Fruit fly (Drosophila melanogaster) whole organism, wandering third instar larva: ENCODE results near the gene CG15773.
A peak's percentile ranks its signal among the peaks of the same experiment; 100 is the strongest.

ENCODE experiments used
- Abd-B ChIP-seq: fragments of >200 bp; optimal IDR thresholded peaks from 2 replicates; lab custom pipeline; 2017; ENCODE audit warnings: missing biosample characterization, missing genetic modification characterization
- CG32264 ChIP-seq: fragments of 200-800 bp; sonication (Bioruptor generic); optimal IDR thresholded peaks from 2 replicates; lab custom pipeline; 2016; ENCODE audit warnings: missing biosample characterization, missing genetic modification characterization
- CG9705 ChIP-seq: fragments of 200-800 bp; sonication (Bioruptor generic); optimal IDR thresholded peaks from 2 replicates; lab custom pipeline; 2018; ENCODE audit warnings: missing biosample characterization, mild to moderate bottlenecking, missing genetic modification characterization
- CrebA ChIP-seq: fragments of 200-800 bp; sonication (Bioruptor generic); optimal IDR thresholded peaks from 2 replicates; lab custom pipeline; 2016; ENCODE audit warnings: missing biosample characterization, mild to moderate bottlenecking, missing genetic modification characterization, borderline replicate concordance
- Dfd ChIP-seq: fragments of >200 bp; optimal IDR thresholded peaks from 2 replicates; lab custom pipeline; 2017; ENCODE audit warnings: missing biosample characterization, missing genetic modification characterization
- Dif ChIP-seq: fragments of 200-275, 200-300 bp; sonication (Bioruptor generic); optimal IDR thresholded peaks from 2 replicates; lab custom pipeline; 2018; ENCODE audit warnings: missing biosample characterization, missing genetic modification characterization; ENCODE audit not compliant: partially characterized antibody
- GATAd ChIP-seq: sonication (Bioruptor generic); optimal IDR thresholded peaks from 2 replicates; lab custom pipeline; 2016; ENCODE audit warnings: missing biosample characterization, missing genetic modification characterization
- HLH106 ChIP-seq: fragments of 200-800 bp; optimal IDR thresholded peaks from 3 replicates; lab custom pipeline; 2019; ENCODE audit warnings: missing biosample characterization, mild to moderate bottlenecking, missing genetic modification characterization, moderate library complexity
- Hnf4 ChIP-seq: fragments of 200-800 bp; sonication (Bioruptor generic); optimal IDR thresholded peaks from 2 replicates; lab custom pipeline; 2016; ENCODE audit warnings: missing biosample characterization, mild to moderate bottlenecking, missing genetic modification characterization
- Hr78 ChIP-seq: fragments of >200 bp; optimal IDR thresholded peaks from 2 replicates; lab custom pipeline; 2017; ENCODE audit warnings: missing biosample characterization, missing genetic modification characterization
- Hr83 ChIP-seq: fragments of 200-300 bp; sonication (Bioruptor generic); optimal IDR thresholded peaks from 2 replicates; lab custom pipeline; 2016; ENCODE audit warnings: missing biosample characterization, mild to moderate bottlenecking, missing genetic modification characterization, moderate library complexity; ENCODE audit not compliant: poor library complexity, severe bottlenecking
- Jra ChIP-seq: sonication (Bioruptor generic); optimal IDR thresholded peaks from 2 replicates; lab custom pipeline; 2016; ENCODE audit warnings: missing biosample characterization, missing genetic modification characterization
- Mio ChIP-seq: sonication (Bioruptor generic); optimal IDR thresholded peaks from 2 replicates; lab custom pipeline; 2016; ENCODE audit warnings: missing biosample characterization, missing genetic modification characterization
- Myc ChIP-seq: fragments of >200 bp; optimal IDR thresholded peaks from 2 replicates; lab custom pipeline; 2017
- N ChIP-seq: fragments of >200 bp; optimal IDR thresholded peaks from 2 replicates; lab custom pipeline; 2018; ENCODE audit warnings: missing biosample characterization, missing external identifiers, missing genetic modification characterization
- OdsH ChIP-seq: fragments of 200-800 bp; sonication (Bioruptor generic); optimal IDR thresholded peaks from 2 replicates; lab custom pipeline; 2016; ENCODE audit warnings: missing biosample characterization, mild to moderate bottlenecking, missing genetic modification characterization
- Rel ChIP-seq, 2 experiments: fragments of 200-800 bp; sonication (Bioruptor generic) in 1 of 2; optimal IDR thresholded peaks; 2 replicates in 1 of 2; 3 replicates in 1 of 2; lab custom pipeline; 2016 to 2019; ENCODE audit warnings: mild to moderate bottlenecking in 2 of 2, missing biosample characterization in 2 of 2, missing genetic modification characterization in 2 of 2, moderate library complexity in 1 of 2
- Sp1 ChIP-seq: fragments of 200-800 bp; sonication (Bioruptor generic); optimal IDR thresholded peaks from 3 replicates; lab custom pipeline; 2019; ENCODE audit warnings: missing biosample characterization, mild to moderate bottlenecking, missing genetic modification characterization, moderate library complexity
- Vsx2 ChIP-seq: fragments of 200-300, 225-300 bp; sonication (Bioruptor generic); optimal IDR thresholded peaks from 2 replicates; lab custom pipeline; 2018; ENCODE audit warnings: missing biosample characterization, missing genetic modification characterization; ENCODE audit not compliant: partially characterized antibody
- br ChIP-seq: fragments of 200-800 bp; sonication (Bioruptor generic); optimal IDR thresholded peaks from 2 replicates; lab custom pipeline; 2016; ENCODE audit warnings: missing biosample characterization, missing genetic modification characterization
- brk ChIP-seq: fragments of 200-800 bp; sonication (Bioruptor generic); optimal IDR thresholded peaks from 2 replicates; lab custom pipeline; 2016; ENCODE audit warnings: missing biosample characterization, mild to moderate bottlenecking, missing genetic modification characterization
- dl ChIP-seq, 2 experiments: fragments of 175-275, 200-275 bp in 1 of 2; fragments of 200-275 bp in 1 of 2; sonication (Bioruptor generic); optimal IDR thresholded peaks; lab custom pipeline; 2018; ENCODE audit warnings: mild to moderate bottlenecking in 2 of 2, missing biosample characterization in 2 of 2, missing genetic modification characterization in 2 of 2, moderate library complexity in 2 of 2; ENCODE audit not compliant: partially characterized antibody in 2 of 2, insufficient read depth in 1 of 2
- dmrt93B ChIP-seq: fragments of 200-800 bp; sonication (Bioruptor generic); optimal IDR thresholded peaks from 2 replicates; lab custom pipeline; 2018; ENCODE audit warnings: missing biosample characterization, mild to moderate bottlenecking, missing genetic modification characterization
- dsf ChIP-seq: sonication (Bioruptor generic); optimal IDR thresholded peaks from 2 replicates; lab custom pipeline; 2016; ENCODE audit warnings: missing biosample characterization, missing genetic modification characterization, borderline replicate concordance
- ey ChIP-seq: fragments of 200-800 bp; sonication (Bioruptor generic); optimal IDR thresholded peaks from 2 replicates; lab custom pipeline; 2016; ENCODE audit warnings: missing biosample characterization, missing genetic modification characterization
- foxo ChIP-seq, 2 experiments: fragments of 200-800 bp; sonication (Bioruptor generic); optimal IDR thresholded peaks; 2 replicates in 1 of 2; 3 replicates in 1 of 2; lab custom pipeline; 2016 to 2017; ENCODE audit warnings: missing biosample characterization in 2 of 2, missing genetic modification characterization in 2 of 2
- fru ChIP-seq: fragments of 200-800 bp; sonication (Bioruptor generic); optimal IDR thresholded peaks from 3 replicates; lab custom pipeline; 2016; ENCODE audit warnings: missing biosample characterization, mild to moderate bottlenecking, missing genetic modification characterization
- h ChIP-seq: fragments of 200-800 bp; sonication (Bioruptor generic); optimal IDR thresholded peaks from 3 replicates; lab custom pipeline; 2016; ENCODE audit warnings: missing biosample characterization, mild to moderate bottlenecking, missing genetic modification characterization
- jim ChIP-seq: fragments of 175-275, 200-325 bp; sonication (Bioruptor generic); optimal IDR thresholded peaks from 2 replicates; lab custom pipeline; 2016; ENCODE audit warnings: missing biosample characterization, mild to moderate bottlenecking, missing genetic modification characterization
- lola ChIP-seq: fragments of >200 bp; optimal IDR thresholded peaks from 2 replicates; lab custom pipeline; 2017; ENCODE audit warnings: missing biosample characterization, missing genetic modification characterization
- pan ChIP-seq: fragments of >200 bp; optimal IDR thresholded peaks from 2 replicates; lab custom pipeline; 2017
- psq ChIP-seq: fragments of 200-800 bp; sonication (Bioruptor generic); optimal IDR thresholded peaks from 3 replicates; lab custom pipeline; 2017; ENCODE audit warnings: missing biosample characterization, mild to moderate bottlenecking, missing genetic modification characterization, moderate library complexity
- rgr ChIP-seq: fragments of 200-800 bp; sonication (Bioruptor generic); optimal IDR thresholded peaks from 3 replicates; lab custom pipeline; 2016; ENCODE audit warnings: missing biosample characterization, mild to moderate bottlenecking, missing genetic modification characterization
- sage ChIP-seq: fragments of 200-800 bp; sonication (Bioruptor generic); optimal IDR thresholded peaks from 2 replicates; lab custom pipeline; 2016; ENCODE audit warnings: missing biosample characterization, mild to moderate bottlenecking, missing genetic modification characterization
- sv ChIP-seq: fragments of 200-800 bp; sonication (Bioruptor generic); optimal IDR thresholded peaks from 3 replicates; lab custom pipeline; 2016; ENCODE audit warnings: missing biosample characterization, missing genetic modification characterization
- tai ChIP-seq: sonication (Bioruptor generic); optimal IDR thresholded peaks from 2 replicates; lab custom pipeline; 2016; ENCODE audit warnings: missing biosample characterization, missing genetic modification characterization
- usp ChIP-seq: fragments of >200 bp; optimal IDR thresholded peaks from 2 replicates; lab custom pipeline; 2017; ENCODE audit warnings: missing biosample characterization, missing genetic modification characterization
- woc ChIP-seq: sonication (Bioruptor generic); optimal IDR thresholded peaks from 2 replicates; lab custom pipeline; 2016; ENCODE audit warnings: missing biosample characterization, mild to moderate bottlenecking, missing genetic modification characterization

Gene CG15773

dm6 chrX:5745840-5746815, 13.6 kb downstream of the CG15773 start:
- TF ChIP-seq rgr (GFP tag; lab: Kevin White, UChicago) (peak; percentile 87), pan (lab: Kevin White, UChicago) (no peak), foxo (GFP tag; optimal IDR thresholded peaks at IDR 0.05; lab: Kevin White, UChicago) (peak in 1 of 2 experiments; percentile 88), br (GFP tag; lab: Kevin White, UChicago) (peak; percentile 86), Jra (GFP tag; lab: Kevin White, UChicago) (peak; percentile 59), OdsH (GFP tag; lab: Kevin White, UChicago) (peak; percentile 75), Dif (no peak), Vsx2 (GFP tag; lab: Kevin White, UChicago) (no peak), ey (GFP tag; lab: Kevin White, UChicago) (peak; percentile 89), Sp1 (peak; percentile 70), woc (GFP tag; lab: Kevin White, UChicago) (no peak), psq (peak; percentile 52), Dfd (GFP tag; lab: Kevin White, UChicago) (no peak), HLH106 (peak; percentile 85), CG32264 (peak; percentile 82), usp (GFP tag; lab: Kevin White, UChicago) (no peak), Hr83 (GFP tag; lab: Kevin White, UChicago) (peak; percentile 54), lola (GFP tag; lab: Kevin White, UChicago) (peak; percentile 81), jim (GFP tag; lab: Kevin White, UChicago) (peak; percentile 51), h (GFP tag; lab: Kevin White, UChicago) (peak; percentile 87), Abd-B (GFP tag; lab: Kevin White, UChicago) (no peak), N (GFP tag; lab: Kevin White, UChicago) (no peak), sv (GFP tag; lab: Kevin White, UChicago) (peak; percentile 64), dmrt93B (peak; percentile 67), Mio (GFP tag; lab: Kevin White, UChicago) (peak; percentile 48), Myc (lab: Kevin White, UChicago) (no peak), sage (GFP tag; lab: Kevin White, UChicago) (peak; percentile 72), dl (GFP tag; optimal IDR thresholded peaks at IDR 0.05; lab: Kevin White, UChicago; ENCODE audit: insufficient read depth in 1 of 2, partially characterized antibody in 2 of 2) (no peak), tai (GFP tag; lab: Kevin White, UChicago) (no peak), CrebA (no peak), CG9705 (GFP tag; lab: Kevin White, UChicago) (peak; percentile 68), GATAd (GFP tag; lab: Kevin White, UChicago) (no peak), brk (GFP tag; lab: Kevin White, UChicago) (no peak), Hnf4 (GFP tag; lab: Kevin White, UChicago) (peak; percentile 84), dsf (GFP tag; lab: Kevin White, UChicago) (no peak), fru (peak; percentile 83), Rel (GFP tag; optimal IDR thresholded peaks at IDR 0.05; lab: Kevin White, UChicago) (no peak), Rel (tag; optimal IDR thresholded peaks at IDR 0.05; lab: Kevin White, UChicago) (peak; percentile 54), Hr78 (no peak)
